Worm (Caenorhabditis elegans): ENCODE measurements around the gene F56B3.4.

DNA sequence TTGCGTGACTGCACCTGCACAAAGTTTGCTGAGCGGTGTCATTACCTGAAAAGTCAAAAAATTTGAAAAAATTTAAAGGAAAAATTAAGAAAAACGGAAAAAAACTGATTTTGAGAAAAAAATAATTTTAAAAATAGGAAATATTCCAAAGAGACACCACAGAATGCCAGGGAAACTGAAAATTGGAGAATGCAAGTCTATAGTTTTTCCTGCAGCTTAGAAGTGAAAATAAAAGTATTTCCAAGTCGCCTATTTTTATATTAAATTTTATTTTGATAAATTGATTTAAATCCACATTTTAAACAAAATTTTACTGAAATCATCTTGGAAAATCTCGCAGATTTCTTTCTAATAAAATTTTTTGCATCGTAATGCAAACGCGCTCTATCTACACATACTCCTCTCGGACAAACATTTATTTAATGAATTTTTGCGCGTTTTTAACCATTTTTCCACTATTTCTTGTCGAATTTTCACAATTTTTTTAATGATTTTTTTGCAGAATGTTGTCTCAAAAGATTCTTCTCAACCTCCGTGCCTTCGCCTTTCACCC lies 2.5 kb upstream of the F56B3.4 start, which contains the start of the genes F56B3.11 and ech-5:
- TF ChIP-seq fos-1 (tag; optimal IDR thresholded peaks at IDR 0.05) (peak; percentile 32), alr-1 (tag; optimal IDR thresholded peaks at IDR 0.05; ENCODE audit: borderline replicate concordance) (no peak), ces-1 (GFP tag; optimal IDR thresholded peaks at IDR 0.05) (no peak), nhr-28 (tag; optimal IDR thresholded peaks at IDR 0.05) (no peak), unc-62 (GFP tag; optimal IDR thresholded peaks at IDR 0.05) (no peak), pqm-1 (tag; optimal IDR thresholded peaks at IDR 0.05) (no peak), jun-1 (tag; optimal IDR thresholded peaks at IDR 0.05) (no peak), pag-3 (tag; optimal IDR thresholded peaks at IDR 0.05; ENCODE audit: borderline replicate concordance, insufficient read depth) (no peak), nhr-11 (tag; optimal IDR thresholded peaks at IDR 0.05) (no peak), nhr-76 (tag; optimal IDR thresholded peaks at IDR 0.05) (no peak), nhr-90 (tag; optimal IDR thresholded peaks at IDR 0.05; ENCODE audit: poor library complexity) (peak; percentile 96), nhr-77 (tag; optimal IDR thresholded peaks at IDR 0.05) (peak; percentile 44), elt-3 (tag; optimal IDR thresholded peaks at IDR 0.05) (peak in 1 of 6 experiments; percentile 34)
